Worm (Caenorhabditis elegans): Measurements from ENCODE around the gene srw-76.

The srw-76 gene

ce11 chrV:16595140-16595791 lies 42.8 kb downstream of the srw-76 start, which contains the start of gene cpl-1 (continued):
- TF ChIP-seq ceh-58 (GFP tag; IDR thresholded peaks at IDR 0.05), result no peak
- no peak for TF ChIP-seq ztf-22 (GFP tag; optimal IDR thresholded peaks at IDR 0.05)
- peak; percentile 29 for TF ChIP-seq madf-10 (tag; optimal IDR thresholded peaks at IDR 0.05)
- TF ChIP-seq xnd-1 (tag; optimal IDR thresholded peaks at IDR 0.05), result no peak
- TF ChIP-seq pbrm-1 (GFP tag; IDR thresholded peaks at IDR 0.05), result 0 out of 2 replicates have a peak, but pooled peaks have one; percentile 30
- TF ChIP-seq tbp1 (GFP tag; optimal IDR thresholded peaks at IDR 0.05), result peak; percentile 28
- no peak for TF ChIP-seq F22D6.2 (tag; optimal IDR thresholded peaks at IDR 0.05)
- no peak for TF ChIP-seq F23B12.7 (tag; optimal IDR thresholded peaks at IDR 0.05; ENCODE audit: insufficient read depth)
- no peak for TF ChIP-seq ztf-6 (GFP tag; IDR thresholded peaks at IDR 0.05)
- no peak for TF ChIP-seq madf-3 (GFP tag; IDR thresholded peaks at IDR 0.05)
- no peak for TF ChIP-seq T07F8.4 (tag; optimal IDR thresholded peaks at IDR 0.05)
- no peak for TF ChIP-seq egrh-3 (GFP tag; IDR thresholded peaks at IDR 0.05)
- no peak for TF ChIP-seq ztf-28 (GFP tag; IDR thresholded peaks at IDR 0.05)
- no peak for TF ChIP-seq gei-17 (GFP tag; optimal IDR thresholded peaks at IDR 0.05)
- TF ChIP-seq nhr-120 (GFP tag; IDR thresholded peaks at IDR 0.05), result no peak
- no peak for TF ChIP-seq F39B2.1 (GFP tag; IDR thresholded peaks at IDR 0.05)
- TF ChIP-seq nhr-90 (tag; optimal IDR thresholded peaks at IDR 0.05), result no peak

ce11 chrV:16594514-16594913 lies 43.6 kb downstream of the srw-76 start:
- no peak for TF ChIP-seq mcd-1 (GFP tag; IDR thresholded peaks at IDR 0.05)
- TF ChIP-seq ZK185.1 (tag; optimal IDR thresholded peaks at IDR 0.05; ENCODE audit: poor library complexity, severe bottlenecking), result no peak
- 0 out of 2 replicates have a peak, but pooled peaks have one; percentile 8 for TF ChIP-seq K11D2.4 (GFP tag; IDR thresholded peaks at IDR 0.05)
- no peak for TF ChIP-seq tbp1 (GFP tag; optimal IDR thresholded peaks at IDR 0.05)
- no peak for TF ChIP-seq athp-1 (tag; optimal IDR thresholded peaks at IDR 0.05)
- no peak for TF ChIP-seq mes-4 (tag; optimal IDR thresholded peaks at IDR 0.05)
- TF ChIP-seq nhr-80 (tag; optimal IDR thresholded peaks at IDR 0.05), result peak; percentile 20
- no peak for TF ChIP-seq dpff-1 (tag; optimal IDR thresholded peaks at IDR 0.05)
- no peak for TF ChIP-seq rpc-1 (optimal IDR thresholded peaks at IDR 0.05)
- TF ChIP-seq rpc-1 (tag; optimal IDR thresholded peaks at IDR 0.05), result no peak
- TF ChIP-seq repo-1 (tag; optimal IDR thresholded peaks at IDR 0.05), result no peak
- TF ChIP-seq ceh-79 (tag; optimal IDR thresholded peaks at IDR 0.05), result no peak
- no peak for TF ChIP-seq nhr-120 (GFP tag; IDR thresholded peaks at IDR 0.05)
- no peak for TF ChIP-seq snpc-1.1 (tag; optimal IDR thresholded peaks at IDR 0.05; ENCODE audit: insufficient read depth)
- TF ChIP-seq gei-17 (GFP tag; optimal IDR thresholded peaks at IDR 0.05), result no peak
- TF ChIP-seq ztf-28 (GFP tag; IDR thresholded peaks at IDR 0.05), result no peak
- TF ChIP-seq F57A8.1 (GFP tag; optimal IDR thresholded peaks at IDR 0.05), result no peak
- peak; percentile 25; the same call in 1 of the 2 replicates for TF ChIP-seq pbrm-1 (GFP tag; IDR thresholded peaks at IDR 0.05)
- TF ChIP-seq F33H1.4 (GFP tag; IDR thresholded peaks at IDR 0.05), result no peak

- TF ChIP-seq repo-1 (tag; optimal IDR thresholded peaks at IDR 0.05), result peak; percentile 38
- no peak for TF ChIP-seq nfya-1 (tag; optimal IDR thresholded peaks at IDR 0.05; ENCODE audit: borderline replicate concordance, insufficient read depth)
- TF ChIP-seq mcd-1 (GFP tag; IDR thresholded peaks at IDR 0.05), result peak; percentile 26; the same call in 1 of the 2 replicates
- 0 out of 2 replicates have a peak, but pooled peaks have one; percentile 45 for TF ChIP-seq Y53G8AR.9 (GFP tag; conservative IDR thresholded peaks at IDR 0.05)
- no peak for TF ChIP-seq B0035.1 (tag; optimal IDR thresholded peaks at IDR 0.05)
- 0 out of 2 replicates have a peak, but pooled peaks have one; percentile 22 for TF ChIP-seq ekl-4 (GFP tag; IDR thresholded peaks at IDR 0.05)
- peak; percentile 27; the same call in 1 of the 2 replicates for TF ChIP-seq attf-6 (GFP tag; IDR thresholded peaks at IDR 0.05)
- TF ChIP-seq zfh-2 (GFP tag; conservative IDR thresholded peaks at IDR 0.05), result peak; percentile 85
- TF ChIP-seq somi-1 (GFP tag; optimal IDR thresholded peaks at IDR 0.05), result no peak
- TF ChIP-seq ama-1 (optimal IDR thresholded peaks at IDR 0.05), result no peak
- TF ChIP-seq ama-1 (GFP tag; optimal IDR thresholded peaks at IDR 0.05), result no peak
- 0 out of 2 replicates have a peak, but pooled peaks have one; percentile 7 for TF ChIP-seq B0336.3 (GFP tag; IDR thresholded peaks at IDR 0.05)
- TF ChIP-seq cebp-2 (GFP tag; IDR thresholded peaks at IDR 0.05), result peak; percentile 31; the same call in 1 of the 2 replicates
- peak; percentile 44 for TF ChIP-seq Y95B8A.8 (GFP tag; IDR thresholded peaks at IDR 0.05)
- no peak for TF ChIP-seq unc-62 (GFP tag; optimal IDR thresholded peaks at IDR 0.05)
Measured at ce11 chrV:16593792-16594059, 44.4 kb downstream of the srw-76 start.
